Worm (Caenorhabditis elegans) whole organism, L2 larva: ENCODE data around the gene Y11D7A.7.

Experiments used
- C34F6.9 ChIP-seq: fragments of 150-350 bp; optimal IDR thresholded peaks from 2 replicates; lab custom pipeline; 2014; ENCODE audit warnings: missing biosample characterization, missing genetic modification characterization
- R02D3.7 ChIP-seq: fragments of 150-350 bp; optimal IDR thresholded peaks from 2 replicates; lab custom pipeline; 2014; ENCODE audit warnings: missing biosample characterization, missing genetic modification characterization
- alr-1 ChIP-seq: fragments of 150-350 bp; optimal IDR thresholded peaks from 2 replicates; lab custom pipeline; 2014; ENCODE audit warnings: missing biosample characterization, missing genetic modification characterization
- blmp-1 ChIP-seq: sonication (generic microtip); optimal IDR thresholded peaks from 2 replicates; lab custom pipeline; 2017; ENCODE audit warnings: missing genetic modification characterization, mild to moderate bottlenecking, missing compliant biosample characterization, antibody characterized with exemption, moderate library complexity; ENCODE audit not compliant: insufficient read depth
- ceh-16 ChIP-seq: fragments of 150-350 bp; optimal IDR thresholded peaks from 2 replicates; lab custom pipeline; 2014; ENCODE audit warnings: missing biosample characterization, missing genetic modification characterization
- lin-13 ChIP-seq: fragments of 150-350 bp; optimal IDR thresholded peaks from 2 replicates; lab custom pipeline; 2014; ENCODE audit warnings: missing biosample characterization, missing genetic modification reagents, missing genetic modification characterization
- lsy-2 ChIP-seq, 2 experiments: fragments of 150-350 bp in 1 of 2; sonication (generic microtip) in 1 of 2; optimal IDR thresholded peaks; 2 replicates each; lab custom pipeline; 2014 to 2017; ENCODE audit warnings: missing biosample characterization in 2 of 2, missing genetic modification characterization in 2 of 2
- snpc-4 ChIP-seq: fragments of 150-350 bp; optimal IDR thresholded peaks from 2 replicates; lab custom pipeline; 2014; ENCODE audit warnings: missing biosample characterization, missing genetic modification characterization

The Y11D7A.7 gene

ce11 chrIV:9299145-9299544 is 49.8 kb downstream of the Y11D7A.7 start, which contains the start of gene F49C12.2:
F49C12.2 (minus strand) TSS chrIV:9299245.
- TF ChIP-seq lin-13 (GFP tag; lab: Kevin White, UChicago) (no peak), ceh-16 (no peak), R02D3.7 (no peak), C34F6.9 (tag; lab: Kevin White, UChicago) (no peak), snpc-4 (tag; lab: Kevin White, UChicago) (no peak), blmp-1 (tag; lab: Kevin White, UChicago) (no peak), alr-1 (tag; lab: Kevin White, UChicago) (no peak), lsy-2 (tag; optimal IDR thresholded peaks at IDR 0.05; lab: Kevin White, UChicago) (no peak)
